Fruit fly (Drosophila melanogaster): ENCODE measurements around the gene Prp40.

Prp40 gene

DNA sequence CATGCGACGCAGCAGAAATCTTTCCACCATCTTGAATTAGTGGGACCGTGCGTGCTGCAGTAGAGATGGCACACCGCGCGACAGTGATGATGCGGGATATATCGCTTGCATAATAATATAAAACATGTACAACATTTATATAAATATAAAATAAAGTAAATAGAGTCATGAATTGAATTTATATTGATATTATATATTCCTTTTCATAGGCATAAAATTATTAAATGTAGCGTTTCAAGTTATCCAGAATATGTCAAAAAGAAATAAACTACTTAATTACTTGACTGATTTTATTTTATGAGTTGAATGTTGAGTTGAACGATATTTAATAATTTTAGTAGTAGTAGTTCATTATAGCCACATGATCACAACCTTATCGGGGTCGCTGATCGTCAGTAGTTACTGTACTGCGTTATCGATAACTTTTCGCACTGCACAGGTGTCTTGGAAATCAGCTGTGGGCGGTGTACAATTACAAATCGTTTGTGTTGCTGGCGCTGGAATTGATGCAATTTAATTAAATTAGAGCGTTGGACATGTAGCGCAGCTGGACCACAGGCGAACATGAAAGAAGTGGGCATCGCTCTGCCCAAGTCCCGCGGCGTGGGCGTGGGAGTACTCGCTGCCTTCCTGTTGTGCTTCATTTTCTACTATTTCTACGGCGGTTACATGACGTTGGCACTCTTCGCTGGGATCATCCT is 35.2 kb upstream of the Prp40 start, which contains the start of the genes Chd1 and Bem46 (continued):
- TF ChIP-seq NfI (GFP tag; optimal IDR thresholded peaks at IDR 0.05) = peak; percentile 85
- TF ChIP-seq klu (GFP tag; IDR thresholded peaks at IDR 0.05) = peak; percentile 87
- peak; percentile 50 for TF ChIP-seq CG6683 (GFP tag; optimal IDR thresholded peaks at IDR 0.05)
- peak; percentile 50 for TF ChIP-seq CG16863 (GFP tag; optimal IDR thresholded peaks at IDR 0.05)
- 0 out of 2 replicates have a peak, but pooled peaks have one; percentile 36 for TF ChIP-seq CG4360 (GFP tag; IDR thresholded peaks at IDR 0.05)
- peak; percentile 83 for TF ChIP-seq trem (tag; optimal IDR thresholded peaks at IDR 0.05)
- peak; percentile 82 for TF ChIP-seq ttk (GFP tag; IDR thresholded peaks at IDR 0.05)
- TF ChIP-seq CG6272 (GFP tag; IDR thresholded peaks at IDR 0.05) = peak; percentile 81
- peak; percentile 82 for TF ChIP-seq chn (GFP tag; optimal IDR thresholded peaks at IDR 0.05)
- peak; percentile 82 for TF ChIP-seq PHDP (tag; optimal IDR thresholded peaks at IDR 0.05)
- TF ChIP-seq Awh (GFP tag; IDR thresholded peaks at IDR 0.05) = peak; percentile 75
- peak; percentile 33; the same call in 1 of the 2 replicates for TF ChIP-seq crol (GFP tag; IDR thresholded peaks at IDR 0.05)
- TF ChIP-seq NK7.1 (GFP tag; optimal IDR thresholded peaks at IDR 0.05) = peak; percentile 56
- TF ChIP-seq hb (GFP tag; IDR thresholded peaks at IDR 0.05; ENCODE audit: partially characterized antibody) = no peak
- TF ChIP-seq lab (GFP tag; optimal IDR thresholded peaks at IDR 0.05) = no peak
- peak; percentile 86 for TF ChIP-seq dmrt11E (tag; optimal IDR thresholded peaks at IDR 0.05)
- no peak for TF ChIP-seq Deaf1 (tag; optimal IDR thresholded peaks at IDR 0.05)
- TF ChIP-seq Mes4 (GFP tag; optimal IDR thresholded peaks at IDR 0.05) = no peak
- peak; percentile 71; the same call in 1 of the 2 replicates for TF ChIP-seq CG11247 (GFP tag; IDR thresholded peaks at IDR 0.05)
- peak; percentile 65 for TF ChIP-seq Dref (GFP tag; IDR thresholded peaks at IDR 0.05)
- no peak for TF ChIP-seq Trl (optimal IDR thresholded peaks at IDR 0.05)
- TF ChIP-seq Trl (GFP tag; optimal IDR thresholded peaks at IDR 0.05) = peak; percentile 58
- TF ChIP-seq emc (GFP tag; optimal IDR thresholded peaks at IDR 0.05) = peak; percentile 51
- peak; percentile 58 for TF ChIP-seq dm (GFP tag; optimal IDR thresholded peaks at IDR 0.05)
- TF ChIP-seq CG15514 (GFP tag; optimal IDR thresholded peaks at IDR 0.05) = peak; percentile 76
- peak; percentile 38 for TF ChIP-seq CG1792 (GFP tag; optimal IDR thresholded peaks at IDR 0.05)
- peak; percentile 80 for TF ChIP-seq Antp (GFP tag; optimal IDR thresholded peaks at IDR 0.05)
- TF ChIP-seq sd (tag; optimal IDR thresholded peaks at IDR 0.05) = no peak
- peak; percentile 88 for TF ChIP-seq Six4 (GFP tag; optimal IDR thresholded peaks at IDR 0.05)
- no peak for TF ChIP-seq HLH4C (GFP tag; IDR thresholded peaks at IDR 0.05; ENCODE audit: partially characterized antibody)
- TF ChIP-seq toy (GFP tag; IDR thresholded peaks at IDR 0.05) = no peak
- peak; percentile 73; the same call in 1 of the 3 replicates for TF ChIP-seq CG6175 (GFP tag; IDR thresholded peaks at IDR 0.05)
- TF ChIP-seq Dfd (GFP tag; optimal IDR thresholded peaks at IDR 0.05) = no peak
- TF ChIP-seq CG9609 (GFP tag; optimal IDR thresholded peaks at IDR 0.05) = peak; percentile 63
- TF ChIP-seq CG7987 (GFP tag; optimal IDR thresholded peaks at IDR 0.05) = peak; percentile 54
- peak; percentile 87 for TF ChIP-seq CG10147 (GFP tag; optimal IDR thresholded peaks at IDR 0.05)
- peak; percentile 12 for TF ChIP-seq disco-r (GFP tag; optimal IDR thresholded peaks at IDR 0.05)
- peak; percentile 63 for TF ChIP-seq CG13624 (GFP tag; optimal IDR thresholded peaks at IDR 0.05)
- TF ChIP-seq Side (GFP tag; optimal IDR thresholded peaks at IDR 0.05) = peak; percentile 18
- TF ChIP-seq zfh2 (GFP tag; optimal IDR thresholded peaks at IDR 0.05) = peak; percentile 84
- TF ChIP-seq sob (GFP tag; IDR thresholded peaks at IDR 0.05) = peak; percentile 80
- TF ChIP-seq hth (optimal IDR thresholded peaks at IDR 0.05) = no peak
- no peak for TF ChIP-seq vnd (GFP tag; IDR thresholded peaks at IDR 0.05; ENCODE audit: partially characterized antibody)
- TF ChIP-seq CG6765 (GFP tag; optimal IDR thresholded peaks at IDR 0.05) = peak; percentile 54
- TF ChIP-seq eyg (GFP tag; optimal IDR thresholded peaks at IDR 0.05) = peak; percentile 58
- TF ChIP-seq sim (GFP tag; IDR thresholded peaks at IDR 0.05) = no peak
- no peak for TF ChIP-seq fd102C (GFP tag; optimal IDR thresholded peaks at IDR 0.05)
- TF ChIP-seq seq (GFP tag; IDR thresholded peaks at IDR 0.05) = no peak; the same call in 1 of the 2 replicates
- peak; percentile 50 for TF ChIP-seq slp2 (GFP tag; optimal IDR thresholded peaks at IDR 0.05)
- peak; percentile 64; the same call in 1 of the 2 replicates for TF ChIP-seq Taf1 (GFP tag; IDR thresholded peaks at IDR 0.05)
- TF ChIP-seq Sin3A (optimal IDR thresholded peaks at IDR 0.05) = peak; percentile 59
